Worm (Caenorhabditis elegans) whole organism, L4 larva: Measurements from ENCODE around the gene R01E6.5.
A peak's percentile ranks its signal among the peaks of the same experiment; 100 is the strongest.

ENCODE experiments used
- F26F4.8 ChIP-seq: fragments of 200-800 bp; sonication (Bioruptor generic); conservative IDR thresholded peaks from 2 replicates; pipeline ENCODE4 v1.3.6; 2022; ENCODE audit warnings: missing genetic modification characterization, missing compliant biosample characterization
- F44E2.7 ChIP-seq: fragments of 200-800 bp; sonication (Bioruptor generic); IDR thresholded peaks from 2 replicates; pipeline ENCODE4 v2.1.2; 2022; ENCODE audit warnings: missing genetic modification characterization, missing compliant biosample characterization
- R02D3.7 ChIP-seq: fragments of 150-350 bp; sonication (generic microtip); optimal IDR thresholded peaks from 3 replicates; lab custom pipeline; 2014; ENCODE audit warnings: missing biosample characterization, missing genetic modification characterization
- T20F7.1 ChIP-seq: fragments of 200-800 bp; sonication (Bioruptor generic); optimal IDR thresholded peaks from 2 replicates; lab custom pipeline; 2018; ENCODE audit warnings: mild to moderate bottlenecking, missing genetic modification characterization, missing compliant biosample characterization
- T26A8.4 ChIP-seq: fragments of 200-800 bp; sonication (Bioruptor generic); IDR thresholded peaks from 2 replicates; pipeline ENCODE4 v1.3.6; 2022; ENCODE audit warnings: missing genetic modification characterization, missing compliant biosample characterization
- Y105C5A.15 ChIP-seq: fragments of 200-800 bp; sonication (Bioruptor generic); IDR thresholded peaks from 2 replicates; pipeline ENCODE4 v1.3.6; 2022; ENCODE audit warnings: missing genetic modification characterization, missing compliant biosample characterization
- Y48G9A.11 ChIP-seq: fragments of 200-800 bp; sonication (Bioruptor generic); IDR thresholded peaks from 2 replicates; pipeline ENCODE4 v1.3.6; 2022; ENCODE audit warnings: missing genetic modification reagents, missing genetic modification characterization, missing compliant biosample characterization
- arid-1 ChIP-seq: fragments of 200-800 bp; sonication (Bioruptor generic); conservative IDR thresholded peaks from 2 replicates; pipeline ENCODE4 v1.3.6; 2022; ENCODE audit warnings: missing genetic modification reagents, missing genetic modification characterization, missing compliant biosample characterization
- ceh-20 ChIP-seq: fragments of 200-800 bp; sonication (Bioruptor generic); IDR thresholded peaks from 2 replicates; pipeline ENCODE4 v1.3.6; 2022; ENCODE audit warnings: missing genetic modification reagents, missing genetic modification characterization, missing compliant biosample characterization
- ces-1 ChIP-seq: fragments of 150-350 bp; sonication (generic microtip); optimal IDR thresholded peaks from 4 replicates; lab custom pipeline; 2014; ENCODE audit warnings: missing biosample characterization, missing genetic modification reagents, missing genetic modification characterization
- dmd-8 ChIP-seq: fragments of 200-800 bp; sonication (Bioruptor generic); IDR thresholded peaks from 2 replicates; pipeline ENCODE4 v1.3.6; 2022; ENCODE audit warnings: missing genetic modification characterization, missing compliant biosample characterization
- dpl-1 ChIP-seq: fragments of 150-350 bp; optimal IDR thresholded peaks from 2 replicates; lab custom pipeline; 2014; ENCODE audit warnings: missing biosample characterization, missing genetic modification reagents, missing genetic modification characterization
- duxl-1 ChIP-seq: sonication (generic microtip); optimal IDR thresholded peaks from 2 replicates; lab custom pipeline; 2016; ENCODE audit warnings: mild to moderate bottlenecking, missing genetic modification characterization, moderate library complexity, missing compliant biosample characterization; ENCODE audit not compliant: poor library complexity
- dve-1 ChIP-seq: sonication (generic microtip); optimal IDR thresholded peaks from 2 replicates; lab custom pipeline; 2017; ENCODE audit warnings: antibody characterized with exemption, mild to moderate bottlenecking, missing genetic modification characterization, missing compliant biosample characterization; ENCODE audit not compliant: insufficient read depth
- egl-27 ChIP-seq: sonication (generic microtip); optimal IDR thresholded peaks from 3 replicates; lab custom pipeline; 2017; ENCODE audit warnings: missing biosample characterization, missing genetic modification reagents, missing genetic modification characterization
- egl-43 ChIP-seq: fragments of 200-800 bp; sonication (Bioruptor generic); IDR thresholded peaks from 2 replicates; pipeline ENCODE4 v1.3.6; 2022; ENCODE audit warnings: missing genetic modification reagents, missing genetic modification characterization, missing compliant biosample characterization
- hif-1 ChIP-seq, 2 experiments: sonication (generic microtip); optimal IDR thresholded peaks; 2 replicates each; lab custom pipeline; 2016 to 2017; ENCODE audit warnings: missing compliant biosample characterization in 2 of 2, missing genetic modification characterization in 2 of 2, missing genetic modification reagents in 2 of 2, missing genotype in 2 of 2, mild to moderate bottlenecking in 1 of 2
- hlh-11 ChIP-seq: fragments of 200-800 bp; sonication (Bioruptor generic); optimal IDR thresholded peaks from 2 replicates; lab custom pipeline; 2018; ENCODE audit warnings: mild to moderate bottlenecking, missing genetic modification characterization, missing compliant biosample characterization
- hmg-1.1 ChIP-seq: fragments of 200-800 bp; sonication (Bioruptor generic); IDR thresholded peaks from 2 replicates; pipeline ENCODE4 v1.3.6; 2022; ENCODE audit warnings: missing genetic modification reagents, missing genetic modification characterization, missing compliant biosample characterization
- lin-1 ChIP-seq: fragments of 200-800 bp; sonication (Bioruptor generic); IDR thresholded peaks from 2 replicates; pipeline ENCODE4 v1.3.6; 2022; ENCODE audit warnings: missing genetic modification reagents, missing genetic modification characterization, missing compliant biosample characterization
- lin-13 ChIP-seq: fragments of 150-350 bp; optimal IDR thresholded peaks from 2 replicates; lab custom pipeline; 2014; ENCODE audit warnings: missing biosample characterization, missing genetic modification reagents, missing genetic modification characterization
- lin-15B ChIP-seq: fragments of 150-350 bp; sonication (generic microtip); optimal IDR thresholded peaks from 3 replicates; lab custom pipeline; 2014; ENCODE audit warnings: missing biosample characterization, missing genetic modification characterization
- lin-29 ChIP-seq: fragments of 200-800 bp; sonication (Bioruptor generic); IDR thresholded peaks from 2 replicates; pipeline ENCODE4 v1.3.6; 2022; ENCODE audit warnings: missing genetic modification reagents, missing genetic modification characterization, missing compliant biosample characterization
- lir-3 ChIP-seq: sonication (generic microtip); optimal IDR thresholded peaks from 2 replicates; lab custom pipeline; 2016; ENCODE audit warnings: mild to moderate bottlenecking, missing genetic modification characterization, missing compliant biosample characterization
- lsy-2 ChIP-seq, 2 experiments: fragments of 150-350 bp in 1 of 2; sonication (generic microtip) in 1 of 2; optimal IDR thresholded peaks; 2 replicates each; lab custom pipeline; 2014 to 2017; ENCODE audit warnings: missing biosample characterization in 2 of 2, missing genetic modification characterization in 2 of 2
- madf-9 ChIP-seq: fragments of 200-800 bp; sonication (Bioruptor generic); conservative IDR thresholded peaks from 2 replicates; pipeline ENCODE4 v1.3.6; 2022; ENCODE audit warnings: missing genetic modification reagents, missing genetic modification characterization, missing compliant biosample characterization
- mdl-1 ChIP-seq, 2 experiments: fragments of 150-350 bp in 1 of 2; sonication (generic microtip) in 1 of 2; optimal IDR thresholded peaks; 2 replicates each; lab custom pipeline; 2014 to 2017; ENCODE audit warnings: missing biosample characterization in 2 of 2, missing genetic modification characterization in 2 of 2
- mdt-29 ChIP-seq: fragments of 200-800 bp; sonication (Bioruptor generic); IDR thresholded peaks from 2 replicates; pipeline ENCODE4 v1.3.6; 2022; ENCODE audit warnings: missing genetic modification reagents, missing genetic modification characterization, missing compliant biosample characterization
- mep-1 ChIP-seq: fragments of 150-350 bp; sonication (generic microtip); optimal IDR thresholded peaks from 3 replicates; lab custom pipeline; 2014; ENCODE audit warnings: missing biosample characterization, missing genetic modification characterization
- mxl-2 ChIP-seq: fragments of 200-800 bp; sonication (Bioruptor generic); conservative IDR thresholded peaks from 2 replicates; pipeline ENCODE4 v1.3.6; 2022; ENCODE audit warnings: missing genetic modification reagents, missing genetic modification characterization, missing compliant biosample characterization
- mxl-3 ChIP-seq: fragments of 200-800 bp; sonication (Bioruptor generic); optimal IDR thresholded peaks from 2 replicates; lab custom pipeline; 2018; ENCODE audit warnings: mild to moderate bottlenecking, missing genetic modification characterization, missing compliant biosample characterization
- nhr-237 ChIP-seq: sonication (generic microtip); optimal IDR thresholded peaks from 2 replicates; lab custom pipeline; 2017; ENCODE audit warnings: missing biosample characterization, missing genetic modification characterization
- nhr-25 ChIP-seq: sonication (generic microtip); optimal IDR thresholded peaks from 2 replicates; lab custom pipeline; 2017; ENCODE audit warnings: missing genetic modification characterization, mild to moderate bottlenecking, missing compliant biosample characterization, antibody characterized with exemption, moderate library complexity, borderline replicate concordance; ENCODE audit not compliant: insufficient read depth
- nhr-28 ChIP-seq: fragments of 150-350 bp; optimal IDR thresholded peaks from 2 replicates; lab custom pipeline; 2014; ENCODE audit warnings: missing biosample characterization, missing genetic modification characterization
- nhr-42 ChIP-seq: fragments of 200-800 bp; sonication (Bioruptor generic); IDR thresholded peaks from 2 replicates; pipeline ENCODE4 v1.3.6; 2022; ENCODE audit warnings: missing genetic modification characterization, missing compliant biosample characterization
- nhr-48 ChIP-seq: sonication (generic microtip); optimal IDR thresholded peaks from 2 replicates; lab custom pipeline; 2016; ENCODE audit warnings: mild to moderate bottlenecking, missing genetic modification characterization, missing compliant biosample characterization
- nhr-77 ChIP-seq: fragments of 150-350 bp; optimal IDR thresholded peaks from 2 replicates; lab custom pipeline; 2014; ENCODE audit warnings: missing biosample characterization, missing genetic modification characterization
- pqm-1 ChIP-seq: sonication (generic microtip); optimal IDR thresholded peaks from 2 replicates; lab custom pipeline; 2017; ENCODE audit warnings: missing biosample characterization, missing genetic modification characterization
- sdz-12 ChIP-seq: fragments of 200-800 bp; sonication (Bioruptor generic); optimal IDR thresholded peaks from 2 replicates; lab custom pipeline; 2018; ENCODE audit warnings: mild to moderate bottlenecking, missing genetic modification characterization, missing compliant biosample characterization
- skn-1 ChIP-seq: fragments of 150-350 bp; optimal IDR thresholded peaks from 2 replicates; lab custom pipeline; 2014; ENCODE audit warnings: missing biosample characterization, missing genetic modification characterization
- snpc-4 ChIP-seq: fragments of 150-350 bp; optimal IDR thresholded peaks from 2 replicates; lab custom pipeline; 2014; ENCODE audit warnings: missing biosample characterization, missing genetic modification characterization
- spr-3 ChIP-seq: fragments of 200-800 bp; sonication (Bioruptor generic); optimal IDR thresholded peaks from 2 replicates; lab custom pipeline; 2018; ENCODE audit warnings: mild to moderate bottlenecking, missing genetic modification characterization, missing compliant biosample characterization
- tag-97 ChIP-seq: fragments of 200-800 bp; sonication (Bioruptor generic); IDR thresholded peaks from 2 replicates; pipeline ENCODE4 v1.3.6; 2022; ENCODE audit warnings: missing genetic modification characterization, missing compliant biosample characterization
- tra-1 ChIP-seq: fragments of 200-800 bp; sonication (Bioruptor generic); IDR thresholded peaks from 2 replicates; pipeline ENCODE4 v1.3.6; 2022; ENCODE audit warnings: missing genetic modification reagents, missing genetic modification characterization, missing compliant biosample characterization
- unc-62 ChIP-seq, 3 experiments: fragments of 150-350 bp in 1 of 3; sonication (generic microtip); optimal IDR thresholded peaks in 2 of 3; peaks in 1 of 3; 1 replicate in 1 of 3; 2 replicates in 2 of 3; lab custom pipeline; 2014 to 2017; ENCODE audit warnings: missing biosample characterization in 3 of 3, missing genetic modification characterization in 3 of 3, missing genetic modification reagents in 3 of 3, missing genotype in 1 of 3
- vab-7 ChIP-seq: fragments of 200-800 bp; sonication (Bioruptor generic); IDR thresholded peaks from 2 replicates; pipeline ENCODE4 v1.3.6; 2022; ENCODE audit warnings: missing genetic modification reagents, missing genetic modification characterization, missing compliant biosample characterization
- zfp-3 ChIP-seq: fragments of 200-800 bp; sonication (Bioruptor generic); conservative IDR thresholded peaks from 2 replicates; pipeline ENCODE4 v1.3.6; 2022; ENCODE audit warnings: missing genetic modification reagents, missing genetic modification characterization, missing compliant biosample characterization
- zip-11 ChIP-seq: fragments of 200-800 bp; sonication (Bioruptor generic); IDR thresholded peaks from 2 replicates; pipeline ENCODE4 v1.3.6; 2022; ENCODE audit warnings: missing genetic modification characterization, missing compliant biosample characterization
- zip-2 ChIP-seq: fragments of 150-350 bp; optimal IDR thresholded peaks from 2 replicates; lab custom pipeline; 2014; ENCODE audit warnings: missing biosample characterization, missing genetic modification characterization
- ztf-7 ChIP-seq: fragments of 150-350 bp; optimal IDR thresholded peaks from 2 replicates; lab custom pipeline; 2014; ENCODE audit warnings: missing biosample characterization, missing genetic modification characterization

R01E6.5 gene

DNA sequence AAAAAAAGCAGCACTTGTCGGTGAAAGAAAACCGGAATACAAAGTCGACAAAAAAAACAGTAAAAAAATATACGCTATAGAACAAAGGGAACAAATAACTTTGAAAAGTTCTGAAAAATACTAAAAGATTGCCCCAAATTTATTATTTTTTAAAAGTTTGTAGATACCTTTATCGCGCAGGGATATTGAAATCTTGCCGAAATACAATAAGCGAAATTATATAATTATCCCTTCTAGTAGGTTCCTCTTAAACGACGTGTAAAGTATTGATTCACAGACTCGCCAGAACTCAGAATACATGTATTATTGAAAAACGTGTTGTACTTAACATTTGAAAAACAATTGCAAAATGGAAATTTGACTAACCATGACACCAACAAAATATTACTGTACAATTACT, 22.5 kb upstream of the R01E6.5 start (continued):
- TF ChIP-seq egl-27 (tag; lab: Kevin White, UChicago) = no peak
- peak; percentile 95 for TF ChIP-seq ztf-7
- peak; percentile 92 for TF ChIP-seq nhr-42 (GFP tag; lab: Robert Waterston, UW)
- peak; percentile 28 for TF ChIP-seq pqm-1 (tag; lab: Kevin White, UChicago)
- TF ChIP-seq T20F7.1 (GFP tag; lab: Kevin White, UChicago) = peak; percentile 87
- TF ChIP-seq lsy-2 (tag; optimal IDR thresholded peaks at IDR 0.05; lab: Kevin White, UChicago) = peak; percentile 76 to 93
- peak; percentile 74 for TF ChIP-seq madf-9 (GFP tag; lab: Robert Waterston, UW)
- peak; percentile 61; the same call in 1 of the 2 replicates for TF ChIP-seq ceh-20 (GFP tag; lab: Robert Waterston, UW)
- TF ChIP-seq zip-2 (tag; lab: Kevin White, UChicago) = peak; percentile 91
- TF ChIP-seq F44E2.7 = no peak
- peak; percentile 82 for TF ChIP-seq nhr-48
- TF ChIP-seq lin-1 (GFP tag; lab: Robert Waterston, UW) = 0 out of 2 replicates have a peak, but pooled peaks have one; percentile 11
- TF ChIP-seq hlh-11 (tag; lab: Kevin White, UChicago) = peak; percentile 80
- no peak for TF ChIP-seq snpc-4 (tag; lab: Kevin White, UChicago)
- TF ChIP-seq ces-1 (GFP tag; lab: Kevin White, UChicago) = peak; percentile 89
- no peak for TF ChIP-seq lin-15B (tag; lab: Kevin White, UChicago)
- TF ChIP-seq Y48G9A.11 = no peak
- TF ChIP-seq F26F4.8 (GFP tag; lab: Robert Waterston, UW) = no peak
- peak; percentile 75; the same call in 1 of the 2 replicates for TF ChIP-seq mdt-29 (GFP tag; lab: Robert Waterston, UW)
- no peak for TF ChIP-seq Y105C5A.15 (GFP tag; lab: Robert Waterston, UW)
- TF ChIP-seq zip-11 (GFP tag; lab: Robert Waterston, UW) = no peak
- peak in 1 of 2 experiments; percentile 68 for TF ChIP-seq unc-62 (GFP tag; optimal IDR thresholded peaks at IDR 0.05 in 1 of 2; lab: Kevin White, UChicago)
- TF ChIP-seq unc-62 (tag; optimal IDR thresholded peaks at IDR 0.05; lab: Kevin White, UChicago) = no peak
- TF ChIP-seq nhr-77 (tag; lab: Kevin White, UChicago) = peak; percentile 98
- no peak for TF ChIP-seq nhr-25 (tag; lab: Kevin White, UChicago)
- TF ChIP-seq mdl-1 (tag; optimal IDR thresholded peaks at IDR 0.05; lab: Kevin White, UChicago) = peak; percentile 66 to 73
- 0 out of 2 replicates have a peak, but pooled peaks have one; percentile 47 for TF ChIP-seq egl-43 (GFP tag; lab: Robert Waterston, UW)
- no peak for TF ChIP-seq dmd-8 (GFP tag; lab: Robert Waterston, UW)
- TF ChIP-seq mxl-3 (GFP tag; lab: Kevin White, UChicago) = peak; percentile 63
- no peak for TF ChIP-seq tag-97 (GFP tag; lab: Robert Waterston, UW)
- TF ChIP-seq hmg-1.1 (GFP tag; lab: Robert Waterston, UW) = peak; percentile 96
- TF ChIP-seq R02D3.7 (tag; lab: Kevin White, UChicago) = no peak
- TF ChIP-seq duxl-1 = peak; percentile 97
- TF ChIP-seq hif-1 (tag; optimal IDR thresholded peaks at IDR 0.05; lab: Kevin White, UChicago) = peak in 1 of 2 experiments; percentile 42
- TF ChIP-seq spr-3 (GFP tag; lab: Kevin White, UChicago) = peak; percentile 57
- no peak for TF ChIP-seq zfp-3 (GFP tag; lab: Robert Waterston, UW)
- TF ChIP-seq nhr-28 (tag; lab: Kevin White, UChicago) = peak; percentile 80
- 0 out of 2 replicates have a peak, but pooled peaks have one; percentile 43 for TF ChIP-seq arid-1
- TF ChIP-seq lin-29 (GFP tag; lab: Robert Waterston, UW) = peak; percentile 79
- TF ChIP-seq lir-3 = no peak
- peak; percentile 98 for TF ChIP-seq mep-1 (tag; lab: Kevin White, UChicago)
- TF ChIP-seq lin-13 (GFP tag; lab: Kevin White, UChicago) = peak; percentile 76
- TF ChIP-seq tra-1 (GFP tag; lab: Robert Waterston, UW) = peak; percentile 62; the same call in 1 of the 2 replicates
- TF ChIP-seq dpl-1 (GFP tag; lab: Kevin White, UChicago) = peak; percentile 59
- TF ChIP-seq sdz-12 (GFP tag; lab: Kevin White, UChicago) = no peak
- peak; percentile 60 for TF ChIP-seq nhr-237 (tag; lab: Kevin White, UChicago)
- peak; percentile 95 for TF ChIP-seq dve-1 (tag; lab: Kevin White, UChicago)
- TF ChIP-seq skn-1 = no peak
- peak; percentile 46; the same call in 1 of the 2 replicates for TF ChIP-seq vab-7 (GFP tag; lab: Robert Waterston, UW)
- no peak for TF ChIP-seq mxl-2 (GFP tag; lab: Robert Waterston, UW)
- peak; percentile 94 for TF ChIP-seq T26A8.4 (GFP tag; lab: Robert Waterston, UW)
